Worm (Caenorhabditis elegans) whole organism, dauer: Measurements from ENCODE around the gene C26B2.2.
"Not testable (repeated sequence)": the region's sequence is repeated elsewhere in the genome, so short reads cannot be mapped to it uniquely, and the experiment has no call there.

Experiments
- unc-62 ChIP-seq: sonication (generic microtip); optimal IDR thresholded peaks from 2 replicates; lab custom pipeline; 2017; ENCODE audit warnings: missing biosample characterization, missing genetic modification reagents, missing genetic modification characterization

The C26B2.2 gene

DNA sequence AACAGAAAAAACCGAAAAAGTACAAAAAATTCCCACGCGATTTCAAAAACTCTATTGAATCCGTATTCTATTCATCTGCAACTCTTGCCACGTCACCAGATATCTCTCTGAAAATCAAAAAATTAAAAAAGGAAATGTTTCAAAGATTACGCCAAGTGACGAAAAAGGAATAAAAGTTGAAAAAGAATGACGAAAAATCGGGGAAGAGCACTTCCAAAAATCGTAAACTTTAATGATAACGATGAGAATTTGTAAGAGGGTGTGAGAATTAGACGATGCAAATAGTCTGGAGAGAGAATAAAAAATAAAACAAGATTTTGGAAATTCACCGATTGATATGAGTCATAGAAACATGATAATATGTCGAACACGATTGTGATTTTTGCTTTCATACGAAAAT is 12.3 kb upstream of the C26B2.2 start:
- no peak for TF ChIP-seq unc-62 (GFP tag; lab: Kevin White, UChicago)

DNA sequence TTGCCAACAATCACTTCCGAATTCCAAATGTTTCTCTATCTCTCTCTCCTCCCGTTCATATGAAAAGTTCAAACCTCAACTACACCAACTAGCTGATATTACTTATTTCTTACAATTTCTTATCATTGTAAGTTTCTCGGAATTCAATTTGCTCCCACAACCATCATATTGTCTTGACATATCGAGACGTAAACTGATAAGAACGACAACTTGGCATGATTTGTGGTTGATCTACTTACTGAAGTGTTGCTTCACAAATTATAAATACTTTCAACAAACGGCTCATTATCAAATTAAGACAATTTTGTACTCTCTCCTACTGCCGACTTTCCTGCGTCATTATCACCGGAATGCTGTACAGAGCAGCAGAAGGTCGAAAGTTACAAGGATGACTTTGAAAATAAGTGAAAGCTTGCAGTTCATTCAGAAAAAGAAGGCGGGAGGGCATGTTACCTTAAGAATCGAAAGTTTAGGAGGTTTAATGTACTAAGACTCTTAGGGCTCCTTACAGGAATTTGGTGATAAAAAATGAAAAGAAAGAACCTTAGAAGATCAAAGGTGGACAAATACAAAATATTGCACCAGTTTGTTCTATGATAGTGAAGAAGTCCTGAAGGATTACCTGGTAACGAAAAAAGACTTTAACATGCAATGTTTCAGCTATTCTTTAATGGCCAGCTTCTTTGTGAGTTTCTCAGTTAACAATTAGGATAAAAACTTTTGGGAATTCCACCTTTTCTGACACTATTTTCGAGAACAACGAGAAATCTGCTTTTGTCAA is 10.4 kb upstream of the C26B2.2 start:
- no peak for TF ChIP-seq unc-62 (GFP tag; lab: Kevin White, UChicago)

DNA sequence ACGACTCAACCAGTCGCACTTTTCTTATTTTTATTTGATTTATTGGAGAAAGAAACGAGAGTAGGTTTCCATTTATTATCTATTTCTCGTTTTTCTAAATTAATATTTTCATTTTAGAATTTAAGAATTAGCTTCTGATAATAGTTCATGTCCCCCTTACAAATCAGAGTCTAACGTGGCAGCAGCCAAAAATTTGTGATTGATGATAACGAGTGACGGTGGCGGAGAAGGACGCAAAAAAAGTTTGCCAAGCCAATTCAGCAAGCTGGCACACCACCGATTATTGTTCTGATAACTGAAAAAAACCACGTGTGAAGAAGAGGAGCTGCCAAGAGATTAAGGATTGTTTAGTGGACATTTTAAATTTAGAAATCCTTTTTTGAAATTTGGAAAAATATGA is 8.2 kb upstream of the C26B2.2 start:
- no peak for TF ChIP-seq unc-62 (GFP tag; lab: Kevin White, UChicago)

- no peak for TF ChIP-seq unc-62 (GFP tag; lab: Kevin White, UChicago)
Measured at ce11 chrIV:8029413-8029812, 7.5 kb upstream of the C26B2.2 start, which contains the start of gene nhr-31. Gene nhr-31 (minus strand): TSS chrIV:8029513.

ce11 chrIV:8028372-8028771 is 6.5 kb upstream of the C26B2.2 start:
- TF ChIP-seq unc-62 (GFP tag; lab: Kevin White, UChicago): no peak

ce11 chrIV:8027293-8027866 is 5.5 kb upstream of the C26B2.2 start:
- TF ChIP-seq unc-62 (GFP tag; lab: Kevin White, UChicago): no peak

DNA sequence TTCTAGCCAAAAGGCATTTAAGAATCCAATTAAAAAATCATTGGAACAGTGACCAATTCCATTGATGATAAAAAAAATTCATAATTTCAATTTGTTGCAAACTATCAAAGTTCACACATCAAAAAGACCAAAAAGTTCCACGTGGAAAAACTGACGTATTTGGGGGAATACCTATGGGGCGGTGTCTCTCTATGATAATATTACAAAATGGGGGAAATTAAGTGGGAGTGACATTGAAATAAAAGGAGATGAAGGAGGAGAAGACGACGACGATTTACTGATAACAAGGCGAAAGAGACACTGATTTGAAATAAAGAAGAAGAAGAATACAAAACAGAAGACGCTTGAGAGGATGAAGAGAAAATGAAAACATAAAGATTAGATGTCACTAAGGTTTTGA is 4.4 kb upstream of the C26B2.2 start:
- TF ChIP-seq unc-62 (GFP tag; lab: Kevin White, UChicago): no peak

DNA sequence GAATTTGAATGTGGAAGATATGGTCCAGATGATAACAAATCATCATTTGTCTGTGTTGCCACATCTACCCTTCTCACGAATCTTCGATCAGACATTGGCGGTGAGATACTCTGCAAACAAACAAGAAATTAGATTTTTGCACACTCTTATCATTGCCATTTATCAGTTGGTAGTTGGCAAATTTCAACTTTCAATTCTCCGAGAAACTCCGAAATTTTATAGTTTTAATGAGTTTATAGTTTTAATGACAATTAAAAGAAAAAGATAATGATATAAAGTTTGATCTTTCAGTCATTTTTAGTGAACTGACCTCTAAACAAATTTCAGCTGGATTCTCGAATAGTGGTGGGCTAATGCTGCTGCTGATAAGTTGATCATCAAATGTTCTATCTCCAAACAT is 1.9 kb upstream of the C26B2.2 start:
- TF ChIP-seq unc-62 (GFP tag; lab: Kevin White, UChicago): no peak

ce11 chrIV:8019772-8020496 is 2.0 kb downstream of the C26B2.2 start, which contains the start of gene dnc-4:
Gene dnc-4 (minus strand): TSS chrIV:8019808.
- TF ChIP-seq unc-62 (GFP tag; lab: Kevin White, UChicago): no peak

DNA sequence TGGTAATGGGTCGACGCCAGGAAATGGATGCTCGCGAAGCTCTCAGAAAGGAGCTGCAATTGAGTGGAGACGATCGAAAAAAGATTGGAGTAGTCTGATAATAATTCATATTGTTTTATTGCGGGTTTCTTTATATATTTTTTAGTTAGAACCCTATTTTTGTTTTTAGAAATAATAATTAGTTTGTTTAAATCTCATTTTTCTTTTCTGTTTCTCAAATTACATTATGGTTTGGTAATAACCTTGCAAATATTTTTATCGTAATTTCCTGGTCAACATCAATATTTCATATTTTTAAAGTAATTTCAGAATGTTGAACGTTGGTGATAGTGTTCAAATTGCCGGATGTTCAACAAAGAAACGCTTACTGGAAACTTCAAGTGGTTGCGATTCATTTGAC is 5.2 kb downstream of the C26B2.2 start, which contains the start of gene elpc-4:
Gene elpc-4 (plus strand): TSS at position 301 of the 400 bp plus-strand sequence.
- no peak for TF ChIP-seq unc-62 (GFP tag; lab: Kevin White, UChicago)

- TF ChIP-seq unc-62 (GFP tag; lab: Kevin White, UChicago): not testable (repeated sequence)
Measured at ce11 chrIV:8015726-8016312, 6.1 kb downstream of the C26B2.2 start, which contains the start of gene C26B2.7. Gene C26B2.7 (plus strand): TSS chrIV:8016274.

DNA sequence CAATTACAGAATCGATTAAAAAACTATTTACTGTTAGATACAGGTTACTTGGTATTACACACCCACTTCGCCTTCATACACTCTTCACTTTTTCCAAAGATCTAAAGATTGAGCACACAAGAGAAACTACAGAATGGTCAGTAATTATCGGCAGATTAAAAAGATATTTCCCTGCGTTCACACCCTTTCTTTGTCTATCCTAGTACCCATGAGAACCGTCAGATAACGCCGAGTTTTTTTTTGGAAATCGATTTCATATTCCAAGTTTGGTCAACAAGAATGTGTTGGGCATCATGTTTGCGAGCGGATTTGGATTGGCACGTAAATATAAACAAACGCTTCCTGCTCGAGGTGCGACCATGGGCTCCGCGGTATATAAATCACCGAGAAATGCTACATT is 8.1 kb downstream of the C26B2.2 start, which contains the start of gene C26B2.8:
Gene C26B2.8 (plus strand): TSS at position 301 of the 400 bp plus-strand sequence.
- no peak for TF ChIP-seq unc-62 (GFP tag; lab: Kevin White, UChicago)

DNA sequence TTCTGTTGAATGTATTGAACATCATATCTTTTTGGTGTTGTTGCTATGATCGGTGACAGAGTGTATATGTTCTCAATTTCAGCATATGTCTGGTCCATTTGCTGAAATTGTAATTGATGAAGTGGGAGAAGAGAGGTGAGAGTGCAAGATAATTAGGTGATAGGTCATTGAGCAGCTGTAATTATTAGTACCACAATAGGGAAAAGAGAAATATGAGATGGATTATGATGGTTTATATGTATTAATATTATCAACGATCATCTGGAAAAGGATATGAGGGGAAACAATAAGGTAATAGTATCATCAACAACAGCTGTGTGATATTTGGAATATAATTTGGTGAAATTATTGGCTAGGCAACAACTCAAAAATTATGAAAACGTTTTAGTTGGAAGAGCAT is 9.6 kb downstream of the C26B2.2 start, which contains the start of gene Y42H9B.3:
Gene Y42H9B.3 (minus strand): TSS at position 101 of the 400 bp plus-strand sequence.
- TF ChIP-seq unc-62 (GFP tag; lab: Kevin White, UChicago): no peak

- no peak for TF ChIP-seq unc-62 (GFP tag; lab: Kevin White, UChicago)
Measured at ce11 chrIV:8010521-8010920, 11.4 kb downstream of the C26B2.2 start.

- TF ChIP-seq unc-62 (GFP tag; lab: Kevin White, UChicago): no peak
Measured at ce11 chrIV:8009374-8009773, 12.5 kb downstream of the C26B2.2 start.
